Worm (Caenorhabditis elegans): Measurements from ENCODE around the gene hpo-7.

DNA sequence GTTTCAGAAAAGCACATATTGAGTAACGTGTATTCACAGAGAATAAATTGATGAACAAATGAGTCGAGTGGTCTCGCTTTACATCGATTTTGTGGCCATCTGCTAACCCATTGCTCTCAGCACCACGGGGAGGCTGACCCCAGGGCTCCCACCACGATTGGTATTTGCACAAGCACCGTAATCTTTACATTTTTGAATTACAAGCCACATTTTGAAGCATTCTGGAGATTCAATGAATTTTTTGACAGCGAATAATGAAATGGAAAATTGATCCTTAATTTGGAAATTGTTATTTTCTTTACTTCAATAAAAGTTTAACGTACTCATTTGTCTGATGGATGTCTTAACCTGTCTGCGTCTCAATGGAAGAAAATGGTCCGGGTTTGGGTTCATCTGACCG, 10.1 kb upstream of the hpo-7 start, which contains the start of gene C40A11.6:
- TF ChIP-seq blmp-1 (tag; optimal IDR thresholded peaks at IDR 0.05; ENCODE audit: insufficient read depth) (no peak), aly-2 (tag; optimal IDR thresholded peaks at IDR 0.05) (no peak), nhr-129 (tag; optimal IDR thresholded peaks at IDR 0.05) (no peak), elt-3 (tag; optimal IDR thresholded peaks at IDR 0.05) (no peak), ama-1 (optimal IDR thresholded peaks at IDR 0.05) (no peak), ceh-16 (tag; optimal IDR thresholded peaks at IDR 0.05) (no peak), fos-1 (tag; optimal IDR thresholded peaks at IDR 0.05) (no peak), nhr-12 (tag; optimal IDR thresholded peaks at IDR 0.05) (no peak), egl-27 (tag; optimal IDR thresholded peaks at IDR 0.05) (no peak), crh-2 (tag; optimal IDR thresholded peaks at IDR 0.05) (no peak), alr-1 (tag; optimal IDR thresholded peaks at IDR 0.05) (no peak), ZK546.5 (tag; optimal IDR thresholded peaks at IDR 0.05) (no peak), zag-1 (tag; optimal IDR thresholded peaks at IDR 0.05) (no peak), R02D3.7 (tag; optimal IDR thresholded peaks at IDR 0.05) (no peak)
